Fruit fly (Drosophila melanogaster): ENCODE data around the gene CG32547.

- TF ChIP-seq psq (optimal IDR thresholded peaks at IDR 0.05) (no peak), EcR (GFP tag; optimal IDR thresholded peaks at IDR 0.05) (no peak), pan (optimal IDR thresholded peaks at IDR 0.05) (no peak)
These were observed 12.7 kb upstream of the CG32547 start, which contains the start of gene CG15044 for dm6 chrX:18491941-18492340.

Measured in whole organism.